Worm (Caenorhabditis elegans) whole organism, late embryonic: Measurements from ENCODE around the gene T28A8.3.
"Not testable (repeated sequence)": the region's sequence is repeated elsewhere in the genome, so short reads cannot be mapped to it uniquely, and the experiment has no call there.

ENCODE experiments used
- C08G9.2 ChIP-seq: sonication (generic microtip); optimal IDR thresholded peaks from 2 replicates; lab custom pipeline; 2016; ENCODE audit warnings: mild to moderate bottlenecking, missing genetic modification characterization, moderate library complexity, missing compliant biosample characterization
- F13H6.1 ChIP-seq: sonication (generic microtip); optimal IDR thresholded peaks from 2 replicates; lab custom pipeline; 2016; ENCODE audit warnings: missing genetic modification characterization, missing compliant biosample characterization
- K02D7.2 ChIP-seq: sonication (generic microtip); optimal IDR thresholded peaks from 2 replicates; lab custom pipeline; 2017; ENCODE audit warnings: mild to moderate bottlenecking, missing genetic modification characterization, missing compliant biosample characterization
- K09A11.1 ChIP-seq: sonication (generic microtip); optimal IDR thresholded peaks from 2 replicates; lab custom pipeline; 2017; ENCODE audit warnings: antibody characterized with exemption, mild to moderate bottlenecking, missing genetic modification characterization, missing compliant biosample characterization; ENCODE audit not compliant: insufficient read depth
- ama-1 ChIP-seq: fragments of 150-350 bp; optimal IDR thresholded peaks from 2 replicates; lab custom pipeline; 2014
- ceh-19 ChIP-seq: fragments of 200-800 bp; sonication (Bioruptor generic); optimal IDR thresholded peaks from 2 replicates; lab custom pipeline; 2018; ENCODE audit warnings: mild to moderate bottlenecking, missing genetic modification characterization, missing compliant biosample characterization
- ceh-2 ChIP-seq: sonication (generic microtip); optimal IDR thresholded peaks from 2 replicates; lab custom pipeline; 2016; ENCODE audit warnings: missing genotype, missing genetic modification characterization, missing compliant biosample characterization
- ceh-24 ChIP-seq: sonication (generic microtip); optimal IDR thresholded peaks from 2 replicates; lab custom pipeline; 2016; ENCODE audit warnings: mild to moderate bottlenecking, missing genetic modification characterization, missing compliant biosample characterization
- ceh-30 ChIP-seq: fragments of 150-350 bp; optimal IDR thresholded peaks from 2 replicates; lab custom pipeline; 2014; ENCODE audit warnings: missing biosample characterization, missing genetic modification characterization
- ceh-45 ChIP-seq: fragments of 200-800 bp; sonication (Bioruptor generic); IDR thresholded peaks from 2 replicates; pipeline ENCODE4 v1.3.6; 2022; ENCODE audit warnings: missing genetic modification reagents, missing genetic modification characterization, missing compliant biosample characterization
- ceh-6 ChIP-seq: fragments of 200-800 bp; sonication (Bioruptor generic); optimal IDR thresholded peaks from 2 replicates; lab custom pipeline; 2018; ENCODE audit warnings: mild to moderate bottlenecking, missing genetic modification characterization, missing compliant biosample characterization
- che-1 ChIP-seq: sonication (generic microtip); optimal IDR thresholded peaks from 2 replicates; lab custom pipeline; 2016; ENCODE audit warnings: mild to moderate bottlenecking, missing genetic modification characterization, missing compliant biosample characterization
- elt-4 ChIP-seq: sonication (generic microtip); optimal IDR thresholded peaks from 2 replicates; lab custom pipeline; 2016; ENCODE audit warnings: missing genetic modification characterization, missing compliant biosample characterization
- eyg-1 ChIP-seq: sonication (generic microtip); optimal IDR thresholded peaks from 2 replicates; lab custom pipeline; 2016; ENCODE audit warnings: missing genotype, missing genetic modification characterization, missing compliant biosample characterization
- fkh-6 ChIP-seq: sonication (generic microtip); optimal IDR thresholded peaks from 2 replicates; lab custom pipeline; 2016; ENCODE audit warnings: missing genetic modification characterization, missing compliant biosample characterization
- hlh-15 ChIP-seq: sonication (generic microtip); optimal IDR thresholded peaks from 2 replicates; lab custom pipeline; 2016; ENCODE audit warnings: missing genetic modification characterization, missing compliant biosample characterization
- hlh-30 ChIP-seq: sonication (generic microtip); optimal IDR thresholded peaks from 2 replicates; lab custom pipeline; 2017; ENCODE audit warnings: antibody characterized with exemption, missing genetic modification characterization, missing compliant biosample characterization; ENCODE audit not compliant: insufficient read depth
- hlh-8 ChIP-seq: sonication (generic microtip); optimal IDR thresholded peaks from 2 replicates; lab custom pipeline; 2016; ENCODE audit warnings: missing genotype, missing genetic modification characterization, missing compliant biosample characterization
- lim-6 ChIP-seq: sonication (generic microtip); optimal IDR thresholded peaks from 2 replicates; lab custom pipeline; 2016; ENCODE audit warnings: missing genetic modification characterization, missing compliant biosample characterization
- madf-2 ChIP-seq: sonication (generic microtip); optimal IDR thresholded peaks from 2 replicates; lab custom pipeline; 2017; ENCODE audit warnings: missing genetic modification characterization, missing compliant biosample characterization
- nfya-1 ChIP-seq: sonication (generic microtip); optimal IDR thresholded peaks from 2 replicates; lab custom pipeline; 2017; ENCODE audit warnings: missing genetic modification characterization, mild to moderate bottlenecking, missing compliant biosample characterization, antibody characterized with exemption, moderate library complexity
- nhr-232 ChIP-seq: sonication (generic microtip); optimal IDR thresholded peaks from 2 replicates; lab custom pipeline; 2016; ENCODE audit warnings: missing genetic modification characterization, missing compliant biosample characterization
- pat-9 ChIP-seq: fragments of 200-800 bp; sonication (Bioruptor generic); optimal IDR thresholded peaks from 2 replicates; lab custom pipeline; 2018; ENCODE audit warnings: mild to moderate bottlenecking, missing genetic modification characterization, moderate library complexity, missing compliant biosample characterization
- pqm-1 ChIP-seq: sonication (generic microtip); optimal IDR thresholded peaks from 2 replicates; lab custom pipeline; 2016; ENCODE audit warnings: missing genetic modification characterization, missing compliant biosample characterization
- ref-2 ChIP-seq: sonication (generic microtip); optimal IDR thresholded peaks from 2 replicates; lab custom pipeline; 2016; ENCODE audit warnings: missing genetic modification characterization, missing compliant biosample characterization
- sox-2 ChIP-seq: fragments of 200-800 bp; sonication (Bioruptor generic); IDR thresholded peaks from 2 replicates; pipeline ENCODE4 v1.3.6; 2022; ENCODE audit warnings: missing genetic modification reagents, missing genetic modification characterization, missing compliant biosample characterization
- sox-4 ChIP-seq: sonication (generic microtip); optimal IDR thresholded peaks from 2 replicates; lab custom pipeline; 2017; ENCODE audit warnings: mild to moderate bottlenecking, missing genetic modification characterization, inconsistent platforms, missing compliant biosample characterization
- unc-42 ChIP-seq: sonication (generic microtip); optimal IDR thresholded peaks from 2 replicates; lab custom pipeline; 2016; ENCODE audit warnings: missing genotype, missing genetic modification characterization, missing compliant biosample characterization
- unc-55 ChIP-seq: sonication (generic microtip); optimal IDR thresholded peaks from 2 replicates; lab custom pipeline; 2017; ENCODE audit warnings: missing biosample characterization, missing genetic modification reagents, missing genetic modification characterization
- zip-5 ChIP-seq: sonication (generic microtip); optimal IDR thresholded peaks from 2 replicates; lab custom pipeline; 2016; ENCODE audit warnings: missing genetic modification characterization, missing compliant biosample characterization
- ztf-16 ChIP-seq: sonication (generic microtip); optimal IDR thresholded peaks from 2 replicates; lab custom pipeline; 2017; ENCODE audit warnings: missing genetic modification characterization, missing compliant biosample characterization

T28A8.3 gene

ce11 chrIII:13474482-13474881 lies 31.3 kb upstream of the T28A8.3 start (continued):
- peak; percentile 79 for TF ChIP-seq C08G9.2 (tag; lab: Kevin White, UChicago)
- TF ChIP-seq zip-5 (tag; lab: Kevin White, UChicago): peak; percentile 78
- TF ChIP-seq hlh-8 (tag; lab: Kevin White, UChicago): peak; percentile 44
- TF ChIP-seq ref-2: peak; percentile 47
- TF ChIP-seq ztf-16: no peak

- no peak for TF ChIP-seq ceh-2 (tag; lab: Kevin White, UChicago)
- no peak for TF ChIP-seq nfya-1 (tag; lab: Kevin White, UChicago)
- TF ChIP-seq ceh-19: no peak
- TF ChIP-seq, all 69 proteins: peak for 0
Measured at ce11 chrIII:13476682-13477081, 29.1 kb upstream of the T28A8.3 start, which contains the start of gene T27E9.6. Gene T27E9.6 (minus strand): TSS chrIII:13476782.

- TF ChIP-seq hlh-30 (tag; lab: Kevin White, UChicago) (no peak), elt-4 (tag; lab: Kevin White, UChicago) (no peak), nhr-232 (no peak), pqm-1 (tag; lab: Kevin White, UChicago) (no peak), K02D7.2 (tag; lab: Kevin White, UChicago) (no peak), ref-2 (no peak), eyg-1 (tag; lab: Kevin White, UChicago) (no peak), K09A11.1 (tag; lab: Kevin White, UChicago) (no peak), unc-42 (no peak), ceh-6 (GFP tag; lab: Kevin White, UChicago) (no peak), ceh-24 (tag; lab: Kevin White, UChicago) (no peak), pat-9 (tag; lab: Kevin White, UChicago) (no peak), sox-2 (no peak), F13H6.1 (no peak)
- TF ChIP-seq, all 69 proteins: peak for 0
Measured at ce11 chrIII:13484024-13484423, 21.8 kb upstream of the T28A8.3 start, which contains the start of gene acc-4. Gene acc-4 (minus strand): TSS chrIII:13484124.

ce11 chrIII:13492377-13492776 lies 13.4 kb upstream of the T28A8.3 start, which contains the start of gene twk-40:
Gene twk-40 (minus strand): TSS chrIII:13492477.
- TF ChIP-seq elt-4 (tag; lab: Kevin White, UChicago) (no peak), hlh-15 (no peak), ceh-45 (GFP tag; lab: Robert Waterston, UW) (no peak)

ce11 chrIII:13495571-13495970 lies 10.2 kb upstream of the T28A8.3 start, which contains the start of gene T28A8.2:
Gene T28A8.2 (minus strand): TSS chrIII:13495671.
- no peak for TF ChIP-seq ceh-30 (tag; lab: Kevin White, UChicago)
- no peak for TF ChIP-seq madf-2
- no peak for TF ChIP-seq lim-6 (tag; lab: Kevin White, UChicago)
- no peak for TF ChIP-seq fkh-6 (tag; lab: Kevin White, UChicago)
- no peak for TF ChIP-seq ama-1 (lab: Kevin White, UChicago)
- no peak for TF ChIP-seq C08G9.2 (tag; lab: Kevin White, UChicago)
- TF ChIP-seq hlh-30 (tag; lab: Kevin White, UChicago): no peak
- no peak for TF ChIP-seq unc-55 (GFP tag; lab: Kevin White, UChicago)
- TF ChIP-seq che-1 (tag; lab: Kevin White, UChicago): no peak
- no peak for TF ChIP-seq unc-42

DNA sequence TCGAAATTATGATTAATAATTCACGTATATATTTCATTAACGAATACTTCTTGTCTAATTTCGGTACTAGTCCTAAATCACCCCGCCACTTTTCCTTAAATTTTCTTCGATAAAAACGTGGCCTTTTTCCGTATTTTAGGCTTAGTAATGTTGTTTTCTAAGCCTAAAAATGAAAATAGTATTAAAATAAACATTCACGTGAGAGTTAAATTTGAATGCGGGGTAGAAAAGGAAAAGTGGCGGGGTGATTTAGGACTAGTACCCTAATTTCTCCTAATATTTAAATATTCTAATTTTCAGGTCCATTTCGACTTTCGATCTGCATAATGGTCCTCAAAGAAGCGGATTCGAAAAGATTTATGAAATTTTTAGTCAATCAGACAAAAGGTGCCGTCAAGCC lies 6.9 kb upstream of the T28A8.3 start, which contains the start of gene T28A8.6:
Gene T28A8.6, plus strand, starts transcription at position 301 of the 400 bp plus-strand sequence.
- TF ChIP-seq nfya-1 (tag; lab: Kevin White, UChicago); unc-55 (GFP tag; lab: Kevin White, UChicago); sox-4: not testable (repeated sequence)
